Fruit fly (Drosophila melanogaster): ENCODE results near the gene mRpL47.

mRpL47 gene

DNA sequence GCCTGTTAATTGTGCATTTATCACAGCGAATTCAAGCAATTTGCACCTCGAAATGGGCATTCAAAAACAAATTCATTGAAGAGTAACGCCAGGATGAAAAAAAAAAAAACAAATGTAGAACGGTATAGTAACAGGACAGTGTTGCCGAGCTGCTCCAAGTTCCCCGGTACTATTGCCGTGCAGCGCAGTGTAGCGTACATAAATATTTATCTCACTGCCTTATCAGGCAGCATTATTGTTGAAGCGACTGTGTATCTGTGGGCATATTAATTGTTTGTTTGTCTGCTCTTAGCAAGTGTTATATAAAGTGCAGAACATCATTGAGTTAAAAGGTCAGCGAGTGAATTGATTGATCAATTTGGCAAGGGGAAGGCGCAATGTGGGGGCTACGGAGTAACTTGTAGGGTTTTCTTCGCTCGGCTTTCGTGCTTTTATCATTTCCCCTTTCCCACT is 718 bp upstream of the mRpL47 start (continued):
- TF ChIP-seq unc-4 (GFP tag; IDR thresholded peaks at IDR 0.05; ENCODE audit: partially characterized antibody) = no peak
- no peak for TF ChIP-seq gsb-n (tag; optimal IDR thresholded peaks at IDR 0.05)
- TF ChIP-seq lbe (GFP tag; optimal IDR thresholded peaks at IDR 0.05) = no peak
- TF ChIP-seq CG8388 (GFP tag; optimal IDR thresholded peaks at IDR 0.05) = peak; percentile 15
- TF ChIP-seq Oli (tag; optimal IDR thresholded peaks at IDR 0.05) = no peak
- no peak for TF ChIP-seq CG16863 (GFP tag; optimal IDR thresholded peaks at IDR 0.05)
- no peak for TF ChIP-seq pan (optimal IDR thresholded peaks at IDR 0.05)
- no peak for TF ChIP-seq pan (GFP tag; optimal IDR thresholded peaks at IDR 0.05 in 1 of 2, IDR thresholded peaks at IDR 0.05 in 1 of 2)
- TF ChIP-seq CG7963 (GFP tag; IDR thresholded peaks at IDR 0.05; ENCODE audit: partially characterized antibody) = no peak
- TF ChIP-seq CG15073 (GFP tag; optimal IDR thresholded peaks at IDR 0.05) = no peak
- no peak for TF ChIP-seq Six4 (GFP tag; optimal IDR thresholded peaks at IDR 0.05)
- peak in 1 of 2 experiments; percentile 67 for TF ChIP-seq Hr78 (GFP tag; optimal IDR thresholded peaks at IDR 0.05)
- TF ChIP-seq cg (GFP tag; optimal IDR thresholded peaks at IDR 0.05) = peak; percentile 75
- no peak for TF ChIP-seq hth (optimal IDR thresholded peaks at IDR 0.05)
- no peak for TF ChIP-seq CG11398 (GFP tag; optimal IDR thresholded peaks at IDR 0.05)
- TF ChIP-seq tio (GFP tag; optimal IDR thresholded peaks at IDR 0.05) = no peak
- no peak for TF ChIP-seq grau (tag; optimal IDR thresholded peaks at IDR 0.05)
- TF ChIP-seq Xrp1 (GFP tag; IDR thresholded peaks at IDR 0.05) = no peak
- TF ChIP-seq Pdp1 (GFP tag; optimal IDR thresholded peaks at IDR 0.05) = peak in 1 of 2 experiments; percentile 76
- TF ChIP-seq insv (GFP tag; optimal IDR thresholded peaks at IDR 0.05) = no peak
- TF ChIP-seq NFAT (GFP tag; IDR thresholded peaks at IDR 0.05) = no peak
- no peak for TF ChIP-seq Camta (GFP tag; optimal IDR thresholded peaks at IDR 0.05)
- TF ChIP-seq CG7745 (tag; optimal IDR thresholded peaks at IDR 0.05) = no peak
- TF ChIP-seq CG10147 (GFP tag; optimal IDR thresholded peaks at IDR 0.05) = no peak
- no peak for TF ChIP-seq croc (GFP tag; conservative IDR thresholded peaks at IDR 0.05)
- no peak for TF ChIP-seq Tbp (GFP tag; optimal IDR thresholded peaks at IDR 0.05)
- no peak for TF ChIP-seq Blimp-1 (GFP tag; optimal IDR thresholded peaks at IDR 0.05)
- TF ChIP-seq peb (GFP tag; IDR thresholded peaks at IDR 0.05) = no peak
- no peak for TF ChIP-seq CG7271 (tag; optimal IDR thresholded peaks at IDR 0.05)
- TF ChIP-seq CG12769 (tag; optimal IDR thresholded peaks at IDR 0.05) = no peak
- TF ChIP-seq CG12391 (tag; optimal IDR thresholded peaks at IDR 0.05) = no peak
- no peak for TF ChIP-seq Drgx (GFP tag; IDR thresholded peaks at IDR 0.05)
- no peak for TF ChIP-seq luna (GFP tag; optimal IDR thresholded peaks at IDR 0.05)
- peak; percentile 24 for TF ChIP-seq CG6813 (GFP tag; optimal IDR thresholded peaks at IDR 0.05)
- TF ChIP-seq Gug (GFP tag; IDR thresholded peaks at IDR 0.05) = no peak
- peak; percentile 56 for TF ChIP-seq kni (GFP tag; optimal IDR thresholded peaks at IDR 0.05)
- no peak for TF ChIP-seq Rfx (GFP tag; IDR thresholded peaks at IDR 0.05)
- TF ChIP-seq lov (optimal IDR thresholded peaks at IDR 0.05) = no peak
- TF ChIP-seq lov (GFP tag; IDR thresholded peaks at IDR 0.05) = no peak
- no peak for TF ChIP-seq Optix (GFP tag; IDR thresholded peaks at IDR 0.05)

DNA sequence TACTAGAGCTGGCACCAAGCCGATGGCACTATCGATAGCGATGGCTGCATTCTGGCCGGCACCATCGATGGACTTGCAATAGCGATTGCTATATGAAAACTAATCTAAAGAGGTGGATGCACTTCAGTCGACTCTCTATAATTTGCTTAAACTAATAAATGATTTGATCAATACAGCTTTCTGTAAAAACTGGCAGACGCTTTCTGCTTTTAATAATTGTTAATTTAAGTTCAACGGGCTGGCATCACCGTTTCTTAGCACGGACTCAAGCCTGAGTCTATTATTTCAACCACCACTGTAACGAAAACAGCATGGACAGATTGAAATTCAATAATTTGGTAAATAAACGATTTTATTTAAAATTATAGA is 2.7 kb downstream of the mRpL47 start, which contains the start of the genes Ras85D and Rlb1:
Ras85D (minus strand) TSS at position 16 of the 369 bp plus-strand sequence.
Rlb1 (plus strand) TSS at position 276 of the 369 bp plus-strand sequence.
- TF ChIP-seq ssp (GFP tag; IDR thresholded peaks at IDR 0.05) (no peak), CG10565 (GFP tag; optimal IDR thresholded peaks at IDR 0.05) (peak; percentile 1), pzg (GFP tag; optimal IDR thresholded peaks at IDR 0.05) (peak; percentile 85), sens-2 (GFP tag; IDR thresholded peaks at IDR 0.05) (no peak), CG1233 (GFP tag; optimal IDR thresholded peaks at IDR 0.05) (peak; percentile 61), C15 (GFP tag; IDR thresholded peaks at IDR 0.05) (no peak), Six4 (GFP tag; optimal IDR thresholded peaks at IDR 0.05) (peak; percentile 48), ind (GFP tag; optimal IDR thresholded peaks at IDR 0.05) (peak; percentile 83), wdn (GFP tag; IDR thresholded peaks at IDR 0.05) (no peak), E2f2 (GFP tag; IDR thresholded peaks at IDR 0.05) (no peak), Bdp1 (GFP tag; optimal IDR thresholded peaks at IDR 0.05) (peak; percentile 58), gce (GFP tag; IDR thresholded peaks at IDR 0.05) (no peak), CG6654 (GFP tag; optimal IDR thresholded peaks at IDR 0.05) (no peak), HLH54F (GFP tag; optimal IDR thresholded peaks at IDR 0.05) (peak; percentile 83), maf-S (GFP tag; optimal IDR thresholded peaks at IDR 0.05) (peak; percentile 67), ewg (GFP tag; optimal IDR thresholded peaks at IDR 0.05) (peak; percentile 53)
